Fruit fly (Drosophila melanogaster): ENCODE results near the gene SWIP.

The SWIP gene

dm6 chrX:16288492-16288964 is 25.0 kb upstream of the SWIP start, which contains the start of the genes CG32576 and caz (continued):
- TF ChIP-seq pnt (GFP tag; optimal IDR thresholded peaks at IDR 0.05) (no peak), pros (GFP tag; optimal IDR thresholded peaks at IDR 0.05) (no peak), Vsx1 (GFP tag; optimal IDR thresholded peaks at IDR 0.05) (no peak), Adf1 (GFP tag; IDR thresholded peaks at IDR 0.05) (no peak), CG6689 (GFP tag; IDR thresholded peaks at IDR 0.05) (0 out of 2 replicates have a peak, but pooled peaks have one; percentile 11), stwl (tag; optimal IDR thresholded peaks at IDR 0.05) (peak; percentile 83), GATAe (GFP tag; conservative IDR thresholded peaks at IDR 0.05) (no peak), sob (GFP tag; IDR thresholded peaks at IDR 0.05) (peak; percentile 39; the same call in 1 of the 2 replicates), CG13287 (GFP tag; IDR thresholded peaks at IDR 0.05; ENCODE audit: partially characterized antibody) (peak; percentile 72), pfk (GFP tag; optimal IDR thresholded peaks at IDR 0.05) (peak; percentile 93), pb (GFP tag; optimal IDR thresholded peaks at IDR 0.05) (no peak), CG14014 (GFP tag; IDR thresholded peaks at IDR 0.05) (no peak), CG7271 (tag; optimal IDR thresholded peaks at IDR 0.05) (no peak), CG3847 (GFP tag; IDR thresholded peaks at IDR 0.05) (peak; percentile 60), lilli (GFP tag; optimal IDR thresholded peaks at IDR 0.05) (peak; percentile 40), Hr51 (GFP tag; optimal IDR thresholded peaks at IDR 0.05) (peak in 1 of 2 experiments; percentile 19), CG17829 (tag; optimal IDR thresholded peaks at IDR 0.05) (peak; percentile 53), otp (GFP tag; IDR thresholded peaks at IDR 0.05) (no peak), CG12744 (GFP tag; optimal IDR thresholded peaks at IDR 0.05) (no peak), CG14710 (tag; optimal IDR thresholded peaks at IDR 0.05) (peak; percentile 81), luna (GFP tag; optimal IDR thresholded peaks at IDR 0.05) (no peak), CG34422 (GFP tag; IDR thresholded peaks at IDR 0.05) (0 out of 3 replicates have a peak, but pooled peaks have one; percentile 9), lov (optimal IDR thresholded peaks at IDR 0.05) (no peak), lov (GFP tag; IDR thresholded peaks at IDR 0.05) (no peak), row (GFP tag; IDR thresholded peaks at IDR 0.05) (peak; percentile 76), Six4 (GFP tag; optimal IDR thresholded peaks at IDR 0.05) (no peak), CG2120 (GFP tag; optimal IDR thresholded peaks at IDR 0.05) (peak; percentile 57), Hsf (GFP tag; optimal IDR thresholded peaks at IDR 0.05) (peak; percentile 4), HmgZ (tag; optimal IDR thresholded peaks at IDR 0.05) (peak; percentile 13), Rx (GFP tag; IDR thresholded peaks at IDR 0.05) (no peak), sqz (GFP tag; optimal IDR thresholded peaks at IDR 0.05) (no peak), Dfd (GFP tag; optimal IDR thresholded peaks at IDR 0.05) (no peak), CG3995 (GFP tag; optimal IDR thresholded peaks at IDR 0.05) (peak; percentile 28), HHEX (GFP tag; optimal IDR thresholded peaks at IDR 0.05) (no peak)

- TF ChIP-seq bigmax (GFP tag; optimal IDR thresholded peaks at IDR 0.05): peak; percentile 92
- TF ChIP-seq CG7556 (GFP tag; optimal IDR thresholded peaks at IDR 0.05): no peak
- no peak for TF ChIP-seq CG6854 (GFP tag; optimal IDR thresholded peaks at IDR 0.05)
- TF ChIP-seq lov (optimal IDR thresholded peaks at IDR 0.05): no peak
- TF ChIP-seq lov (GFP tag; IDR thresholded peaks at IDR 0.05): no peak
- TF ChIP-seq Dip2 (GFP tag; IDR thresholded peaks at IDR 0.05): no peak
- no peak for TF ChIP-seq sob (GFP tag; IDR thresholded peaks at IDR 0.05)
- no peak for TF ChIP-seq br (optimal IDR thresholded peaks at IDR 0.05)
- TF ChIP-seq ab (GFP tag; optimal IDR thresholded peaks at IDR 0.05): no peak
- TF ChIP-seq zfh2 (GFP tag; optimal IDR thresholded peaks at IDR 0.05): no peak
- no peak for TF ChIP-seq Mad (GFP tag; optimal IDR thresholded peaks at IDR 0.05)
- no peak for TF ChIP-seq ro (GFP tag; IDR thresholded peaks at IDR 0.05)
- no peak for TF ChIP-seq Gug (GFP tag; IDR thresholded peaks at IDR 0.05)
- no peak for TF ChIP-seq Hey (tag; optimal IDR thresholded peaks at IDR 0.05)
- TF ChIP-seq p53 (GFP tag; optimal IDR thresholded peaks at IDR 0.05): no peak
- TF ChIP-seq dm (GFP tag; optimal IDR thresholded peaks at IDR 0.05): peak; percentile 42
- TF ChIP-seq Ets65A (GFP tag): peak; percentile 17
- no peak for TF ChIP-seq CG15479 (GFP tag; optimal IDR thresholded peaks at IDR 0.05)
- no peak for TF ChIP-seq Hmr (GFP tag; optimal IDR thresholded peaks at IDR 0.05)
- TF ChIP-seq MESR4 (GFP tag; optimal IDR thresholded peaks at IDR 0.05): peak; percentile 57
- TF ChIP-seq cg (GFP tag; optimal IDR thresholded peaks at IDR 0.05): peak; percentile 41
- TF ChIP-seq CG3838 (GFP tag; optimal IDR thresholded peaks at IDR 0.05): no peak
- TF ChIP-seq gro (GFP tag; optimal IDR thresholded peaks at IDR 0.05): no peak
Observed at dm6 chrX:16288999-16289398, 24.5 kb upstream of the SWIP start.
